Worm (Caenorhabditis elegans): ENCODE data around the gene R07B1.9.

- TF ChIP-seq skn-1 (tag; optimal IDR thresholded peaks at IDR 0.05) (no peak), nhr-11 (tag; optimal IDR thresholded peaks at IDR 0.05) (no peak), pha-4 (tag; optimal IDR thresholded peaks at IDR 0.05) (no peak), fkh-10 (GFP tag; optimal IDR thresholded peaks at IDR 0.05) (no peak)
Measured at ce11 chrX:9850258-9850657, 27.0 kb upstream of the R07B1.9 start, which contains the start of gene lec-8.
